Worm (Caenorhabditis elegans) whole organism, early embryonic: ENCODE measurements around the gene doxa-1.

Experiments
- B0310.2 ChIP-seq: sonication (generic microtip); optimal IDR thresholded peaks from 2 replicates; lab custom pipeline; 2016; ENCODE audit warnings: mild to moderate bottlenecking, missing genetic modification characterization, missing compliant biosample characterization
- F13C5.2 ChIP-seq: sonication (generic microtip); optimal IDR thresholded peaks from 2 replicates; lab custom pipeline; 2017; ENCODE audit warnings: mild to moderate bottlenecking, missing genetic modification characterization, inconsistent platforms, missing compliant biosample characterization
- aly-1 ChIP-seq: sonication (generic microtip); optimal IDR thresholded peaks from 2 replicates; lab custom pipeline; 2016; ENCODE audit warnings: missing genetic modification characterization, missing compliant biosample characterization
- ama-1 ChIP-seq: fragments of 150-350 bp; optimal IDR thresholded peaks from 2 replicates; lab custom pipeline; 2014
- ceh-13 ChIP-seq: fragments of 200-800 bp; sonication (Bioruptor generic); optimal IDR thresholded peaks from 2 replicates; lab custom pipeline; 2018; ENCODE audit warnings: mild to moderate bottlenecking, missing genetic modification characterization, missing compliant biosample characterization
- ceh-36 ChIP-seq: sonication (generic microtip); optimal IDR thresholded peaks from 2 replicates; lab custom pipeline; 2016; ENCODE audit warnings: missing genetic modification characterization, inconsistent platforms, missing compliant biosample characterization
- ets-7 ChIP-seq: sonication (generic microtip); optimal IDR thresholded peaks from 2 replicates; lab custom pipeline; 2016; ENCODE audit warnings: missing genotype, missing genetic modification characterization, missing compliant biosample characterization
- flt-1 ChIP-seq: fragments of 200-800 bp; sonication (Bioruptor generic); IDR thresholded peaks from 2 replicates; pipeline ENCODE4 v1.3.6; 2022; ENCODE audit warnings: missing genetic modification characterization, missing compliant biosample characterization
- hmbx-1 ChIP-seq: sonication (generic microtip); optimal IDR thresholded peaks from 2 replicates; lab custom pipeline; 2016; ENCODE audit warnings: mild to moderate bottlenecking, missing genetic modification characterization, missing compliant biosample characterization
- hmg-4 ChIP-seq: fragments of 200-800 bp; sonication (Bioruptor generic); optimal IDR thresholded peaks from 2 replicates; lab custom pipeline; 2018; ENCODE audit warnings: mild to moderate bottlenecking, missing genetic modification characterization, missing compliant biosample characterization
- hnd-1 ChIP-seq: sonication (generic microtip); optimal IDR thresholded peaks from 2 replicates; lab custom pipeline; 2016; ENCODE audit warnings: missing genetic modification characterization, missing compliant biosample characterization
- pes-1 ChIP-seq: fragments of 200-800 bp; sonication (Bioruptor generic); IDR thresholded peaks from 2 replicates; pipeline ENCODE4 v1.3.6; 2022; ENCODE audit warnings: missing genetic modification reagents, missing genetic modification characterization, missing compliant biosample characterization
- scrt-1 ChIP-seq: fragments of 200-800 bp; sonication (Bioruptor generic); IDR thresholded peaks from 2 replicates; pipeline ENCODE4 v1.3.6; 2022; ENCODE audit warnings: missing genetic modification characterization, missing compliant biosample characterization
- sea-1 ChIP-seq: fragments of 200-800 bp; sonication (Bioruptor generic); conservative IDR thresholded peaks from 2 replicates; pipeline ENCODE4 v1.3.6; 2022; ENCODE audit warnings: missing genetic modification characterization, missing compliant biosample characterization
- tbx-11 ChIP-seq: fragments of 200-800 bp; sonication (Bioruptor generic); IDR thresholded peaks from 2 replicates; pipeline ENCODE4 v1.3.6; 2022; ENCODE audit warnings: missing genetic modification characterization, missing compliant biosample characterization
- tbx-37 ChIP-seq: fragments of 200-800 bp; sonication (Bioruptor generic); conservative IDR thresholded peaks from 2 replicates; pipeline ENCODE4 v1.3.6; 2022; ENCODE audit warnings: missing genetic modification reagents, missing genetic modification characterization, missing compliant biosample characterization
- tra-4 ChIP-seq: sonication (generic microtip); optimal IDR thresholded peaks from 2 replicates; lab custom pipeline; 2017; ENCODE audit warnings: missing genetic modification characterization, missing compliant biosample characterization

Gene doxa-1

ce11 chrIII:8579367-8579766 lies 1.5 kb upstream of the doxa-1 start:
- TF ChIP-seq pes-1 (GFP tag; lab: Robert Waterston, UW): no peak
- TF ChIP-seq flt-1 (GFP tag; lab: Robert Waterston, UW): no peak
- TF ChIP-seq tbx-11: no peak
- no peak for TF ChIP-seq B0310.2 (tag; lab: Kevin White, UChicago)
- no peak for TF ChIP-seq sea-1 (GFP tag; lab: Robert Waterston, UW)
- TF ChIP-seq ceh-13 (GFP tag; lab: Kevin White, UChicago): no peak
- no peak for TF ChIP-seq ama-1 (lab: Kevin White, UChicago)
- no peak for TF ChIP-seq hmg-4 (GFP tag; lab: Kevin White, UChicago)
- TF ChIP-seq tra-4 (tag; lab: Kevin White, UChicago): no peak
- TF ChIP-seq ceh-36: no peak
- no peak for TF ChIP-seq F13C5.2 (tag; lab: Kevin White, UChicago)
- no peak for TF ChIP-seq tbx-37
- no peak for TF ChIP-seq ets-7 (tag; lab: Kevin White, UChicago)
- TF ChIP-seq hnd-1: no peak
- no peak for TF ChIP-seq hmbx-1 (tag; lab: Kevin White, UChicago)

DNA sequence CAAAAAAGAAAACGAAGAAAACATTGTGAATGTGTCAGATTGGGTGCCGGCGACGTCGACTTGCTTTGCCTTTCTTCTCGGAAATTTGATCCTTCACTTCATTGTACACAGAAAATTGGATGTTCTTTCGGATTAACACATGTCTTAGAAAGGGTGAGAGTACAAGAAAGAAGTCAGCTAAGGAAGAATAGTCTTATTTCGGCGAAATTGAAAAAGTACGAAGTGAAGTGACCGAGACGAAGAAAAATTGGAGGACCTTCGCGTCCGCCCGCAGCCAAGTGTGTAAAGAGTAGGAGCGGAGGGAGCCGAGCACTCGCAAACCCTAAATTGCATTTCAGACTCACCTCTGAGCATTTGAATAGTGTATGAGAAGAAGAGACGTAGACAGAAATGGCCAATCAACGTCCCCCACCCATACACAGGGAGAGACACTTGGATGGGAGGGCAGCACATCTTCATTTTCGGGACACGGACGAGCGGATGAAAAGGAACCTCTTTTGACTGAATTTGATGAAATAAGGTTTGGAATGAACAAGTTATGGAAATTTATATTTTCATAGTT lies 7.8 kb downstream of the doxa-1 start, which contains the start of gene glr-1:
TSS of gene glr-1 (minus strand) at position 51 of the 562 bp plus-strand sequence.
- no peak for TF ChIP-seq ama-1 (lab: Kevin White, UChicago)
- TF ChIP-seq hmbx-1 (tag; lab: Kevin White, UChicago): no peak
- TF ChIP-seq tra-4 (tag; lab: Kevin White, UChicago): no peak
- TF ChIP-seq aly-1 (tag; lab: Kevin White, UChicago): no peak
- TF ChIP-seq scrt-1 (GFP tag; lab: Robert Waterston, UW): no peak
- no peak for TF ChIP-seq ceh-13 (GFP tag; lab: Kevin White, UChicago)
- TF ChIP-seq ceh-36: no peak
- no peak for TF ChIP-seq tbx-11
- TF ChIP-seq sea-1 (GFP tag; lab: Robert Waterston, UW): no peak
- no peak for TF ChIP-seq ets-7 (tag; lab: Kevin White, UChicago)
- TF ChIP-seq flt-1 (GFP tag; lab: Robert Waterston, UW): no peak
- TF ChIP-seq tbx-37: no peak
- TF ChIP-seq hmg-4 (GFP tag; lab: Kevin White, UChicago): no peak
- no peak for TF ChIP-seq F13C5.2 (tag; lab: Kevin White, UChicago)
- no peak for TF ChIP-seq B0310.2 (tag; lab: Kevin White, UChicago)
- TF ChIP-seq pes-1 (GFP tag; lab: Robert Waterston, UW): no peak
- TF ChIP-seq hnd-1: no peak

ce11 chrIII:8589195-8589594 lies 8.3 kb downstream of the doxa-1 start, which contains the start of gene fip-3:
TSS of gene fip-3 (minus strand) at chrIII:8589488.
- TF ChIP-seq aly-1 (tag; lab: Kevin White, UChicago) (no peak), pes-1 (GFP tag; lab: Robert Waterston, UW) (no peak), hmg-4 (GFP tag; lab: Kevin White, UChicago) (no peak), tra-4 (tag; lab: Kevin White, UChicago) (no peak), ets-7 (tag; lab: Kevin White, UChicago) (no peak), flt-1 (GFP tag; lab: Robert Waterston, UW) (no peak), tbx-37 (no peak), ceh-36 (no peak), ceh-13 (GFP tag; lab: Kevin White, UChicago) (no peak), F13C5.2 (tag; lab: Kevin White, UChicago) (no peak), ama-1 (lab: Kevin White, UChicago) (no peak), hmbx-1 (tag; lab: Kevin White, UChicago) (no peak)

DNA sequence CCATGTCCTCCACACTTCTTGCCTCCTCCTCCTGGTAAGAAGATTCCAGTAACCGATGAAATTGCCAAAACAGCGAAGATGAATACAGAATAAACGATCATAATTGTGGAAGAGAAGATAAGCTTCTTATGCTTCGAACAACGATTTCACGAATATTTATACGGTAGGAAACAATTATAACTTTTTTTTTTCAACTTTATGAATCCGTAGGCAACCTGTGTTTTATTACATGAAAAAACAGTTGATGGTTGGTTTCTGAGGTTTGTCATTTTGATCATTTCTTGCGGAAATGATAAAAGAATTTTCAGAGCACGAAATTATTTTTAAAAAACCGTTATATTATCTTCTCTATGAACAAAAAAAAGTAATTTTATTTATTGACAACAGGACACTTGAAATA lies 10.0 kb downstream of the doxa-1 start, which contains the start of gene fipr-16:
TSS of gene fipr-16 (minus strand) at position 101 of the 400 bp plus-strand sequence.
- TF ChIP-seq pes-1 (GFP tag; lab: Robert Waterston, UW): no peak
- no peak for TF ChIP-seq ceh-36
- TF ChIP-seq tbx-37: no peak
- TF ChIP-seq F13C5.2 (tag; lab: Kevin White, UChicago): no peak
- no peak for TF ChIP-seq ceh-13 (GFP tag; lab: Kevin White, UChicago)
- TF ChIP-seq ets-7 (tag; lab: Kevin White, UChicago): no peak
- no peak for TF ChIP-seq sea-1 (GFP tag; lab: Robert Waterston, UW)
- no peak for TF ChIP-seq tbx-11
- no peak for TF ChIP-seq hmg-4 (GFP tag; lab: Kevin White, UChicago)
- no peak for TF ChIP-seq tra-4 (tag; lab: Kevin White, UChicago)
- no peak for TF ChIP-seq hmbx-1 (tag; lab: Kevin White, UChicago)
- TF ChIP-seq hnd-1: no peak
- no peak for TF ChIP-seq ama-1 (lab: Kevin White, UChicago)
- TF ChIP-seq flt-1 (GFP tag; lab: Robert Waterston, UW): no peak
- TF ChIP-seq aly-1 (tag; lab: Kevin White, UChicago): no peak
- no peak for TF ChIP-seq scrt-1 (GFP tag; lab: Robert Waterston, UW)

DNA sequence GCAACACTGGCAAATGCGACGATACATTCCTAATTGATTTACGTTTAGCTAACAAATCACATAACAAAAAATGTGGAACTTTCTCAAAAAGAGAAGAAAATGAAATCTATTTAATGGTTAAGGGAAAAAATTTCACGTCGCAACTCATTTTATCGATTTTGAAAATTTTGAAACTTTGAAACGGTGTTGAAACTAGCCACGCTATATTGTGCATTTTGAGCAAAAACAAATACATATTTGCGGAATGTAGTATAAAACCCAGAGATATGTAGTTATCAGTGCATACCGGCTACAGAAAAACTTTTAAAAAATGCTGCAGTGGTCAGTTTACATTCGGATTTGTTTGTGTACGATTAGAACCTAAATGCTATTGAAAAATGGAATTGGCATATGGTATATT lies 12.7 kb downstream of the doxa-1 start, which contains the start of gene C06E1.7:
TSS of gene C06E1.7 (minus strand) at position 101 of the 400 bp plus-strand sequence.
- no peak for TF ChIP-seq scrt-1 (GFP tag; lab: Robert Waterston, UW)
- TF ChIP-seq F13C5.2 (tag; lab: Kevin White, UChicago): no peak
- TF ChIP-seq hmbx-1 (tag; lab: Kevin White, UChicago): no peak
- no peak for TF ChIP-seq ets-7 (tag; lab: Kevin White, UChicago)
- no peak for TF ChIP-seq hnd-1
- no peak for TF ChIP-seq B0310.2 (tag; lab: Kevin White, UChicago)
- TF ChIP-seq ceh-13 (GFP tag; lab: Kevin White, UChicago): no peak
- no peak for TF ChIP-seq flt-1 (GFP tag; lab: Robert Waterston, UW)
- no peak for TF ChIP-seq ceh-36
- TF ChIP-seq pes-1 (GFP tag; lab: Robert Waterston, UW): no peak
- no peak for TF ChIP-seq ama-1 (lab: Kevin White, UChicago)
- TF ChIP-seq tbx-11: no peak
- TF ChIP-seq hmg-4 (GFP tag; lab: Kevin White, UChicago): no peak
- no peak for TF ChIP-seq aly-1 (tag; lab: Kevin White, UChicago)
- no peak for TF ChIP-seq tbx-37

DNA sequence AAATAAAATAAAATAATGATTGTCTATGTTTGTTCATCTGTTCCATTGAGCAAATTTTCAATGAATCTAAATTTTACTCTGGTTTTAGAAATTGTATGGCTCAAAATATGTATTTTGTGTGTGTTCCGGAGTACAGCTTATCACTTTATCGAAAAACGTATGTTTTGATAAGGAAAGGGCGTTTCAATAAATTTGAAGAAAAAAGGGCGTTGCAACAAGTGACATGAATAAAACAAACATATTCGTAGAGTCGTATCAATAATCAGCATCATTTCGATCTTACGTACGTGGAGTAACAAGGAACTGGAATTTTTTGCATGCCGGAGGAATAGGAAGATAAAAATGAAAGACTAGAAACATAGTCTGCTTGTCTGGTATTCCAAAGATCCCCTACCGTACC lies 13.2 kb downstream of the doxa-1 start:
- TF ChIP-seq ama-1 (lab: Kevin White, UChicago) (no peak), ceh-36 (no peak), F13C5.2 (tag; lab: Kevin White, UChicago) (no peak), hmg-4 (GFP tag; lab: Kevin White, UChicago) (no peak), hnd-1 (no peak), scrt-1 (GFP tag; lab: Robert Waterston, UW) (no peak), tbx-37 (no peak), flt-1 (GFP tag; lab: Robert Waterston, UW) (no peak), ceh-13 (GFP tag; lab: Kevin White, UChicago) (no peak), tra-4 (tag; lab: Kevin White, UChicago) (no peak), hmbx-1 (tag; lab: Kevin White, UChicago) (no peak), pes-1 (GFP tag; lab: Robert Waterston, UW) (no peak), sea-1 (GFP tag; lab: Robert Waterston, UW) (no peak), ets-7 (tag; lab: Kevin White, UChicago) (no peak)
